Fruit fly (Drosophila melanogaster) whole organism, embryonic: ENCODE measurements around the gene CG5850.

ENCODE experiments used
- ATbp ChIP-seq: fragments of 200-800 bp; sonication (Bioruptor generic); optimal IDR thresholded peaks from 2 replicates; lab custom pipeline; 2017; ENCODE audit warnings: missing biosample characterization, mild to moderate bottlenecking, missing genetic modification characterization, missing genetic modification reagents
- Ada2b ChIP-seq: fragments of 200-800 bp; sonication (Bioruptor generic); IDR thresholded peaks from 2 replicates; pipeline ENCODE4 v1.3.6; 2022; ENCODE audit warnings: missing biosample characterization, missing genetic modification characterization
- Atf3 ChIP-seq: fragments of 200-800 bp; sonication (Bioruptor generic); optimal IDR thresholded peaks from 3 replicates; lab custom pipeline; 2016; ENCODE audit warnings: missing biosample characterization, missing genetic modification characterization
- Bgb ChIP-seq: fragments of 200-800 bp; sonication (Bioruptor generic); IDR thresholded peaks from 2 replicates; pipeline ENCODE4 v1.3.6; 2022; ENCODE audit warnings: missing biosample characterization, missing genetic modification characterization; ENCODE audit not compliant: partially characterized antibody
- CG10274 ChIP-seq: fragments of 200-800 bp; sonication (Bioruptor generic); optimal IDR thresholded peaks from 3 replicates; lab custom pipeline; 2017; ENCODE audit warnings: missing biosample characterization, mild to moderate bottlenecking, missing genetic modification characterization
- CG10321 ChIP-seq: fragments of 200-800 bp; sonication (Bioruptor generic); IDR thresholded peaks from 2 replicates; pipeline ENCODE4 v1.3.6; 2022; ENCODE audit warnings: missing biosample characterization, missing genetic modification characterization
- CG10959 ChIP-seq: fragments of 200-800 bp; sonication (Bioruptor generic); IDR thresholded peaks from 2 replicates; pipeline ENCODE4 v1.3.6; 2022; ENCODE audit warnings: missing biosample characterization, missing genetic modification characterization
- CG18476 ChIP-seq: fragments of 200-800 bp; sonication (Bioruptor generic); optimal IDR thresholded peaks from 2 replicates; lab custom pipeline; 2016; ENCODE audit warnings: missing biosample characterization, mild to moderate bottlenecking, missing genetic modification characterization
- CG2889 ChIP-seq: fragments of 200-800 bp; sonication (Bioruptor generic); IDR thresholded peaks from 3 replicates; pipeline ENCODE4 v1.3.6; 2022; ENCODE audit warnings: missing biosample characterization, missing genetic modification characterization
- CG42726 ChIP-seq: fragments of 200-800 bp; sonication (Bioruptor generic); IDR thresholded peaks from 2 replicates; pipeline ENCODE4 v1.3.6; 2022; ENCODE audit warnings: missing biosample characterization, missing genetic modification characterization; ENCODE audit not compliant: partially characterized antibody
- CG8089 ChIP-seq: fragments of 200-800 bp; sonication (Bioruptor generic); optimal IDR thresholded peaks from 3 replicates; lab custom pipeline; 2016; ENCODE audit warnings: missing biosample characterization, missing genetic modification characterization
- CG9727 ChIP-seq: fragments of 200-800 bp; sonication (Bioruptor generic); optimal IDR thresholded peaks from 3 replicates; lab custom pipeline; 2017; ENCODE audit warnings: missing biosample characterization, mild to moderate bottlenecking, missing genetic modification characterization
- Dip3 ChIP-seq: fragments of 200-800 bp; sonication (Bioruptor generic); optimal IDR thresholded peaks from 3 replicates; lab custom pipeline; 2016; ENCODE audit warnings: missing biosample characterization, missing genetic modification characterization
- Dll ChIP-seq: fragments of 200-800 bp; sonication (Bioruptor generic); IDR thresholded peaks from 4 replicates; pipeline ENCODE4 v1.3.6; 2022; ENCODE audit warnings: missing biosample characterization, missing genetic modification characterization; ENCODE audit not compliant: partially characterized antibody
- Elba2 ChIP-seq: fragments of 200-800 bp; sonication (Bioruptor generic); optimal IDR thresholded peaks from 3 replicates; lab custom pipeline; 2016; ENCODE audit warnings: missing biosample characterization, missing genetic modification characterization
- H2.0 ChIP-seq: fragments of 200-800 bp; sonication (Bioruptor generic); IDR thresholded peaks from 2 replicates; pipeline ENCODE4 v1.3.6; 2022; ENCODE audit warnings: missing biosample characterization, missing genetic modification characterization
- Hmx ChIP-seq: fragments of 200-800 bp; sonication (Bioruptor generic); optimal IDR thresholded peaks from 2 replicates; lab custom pipeline; 2016; ENCODE audit warnings: missing biosample characterization, missing genetic modification characterization
- Kr ChIP-seq: fragments of 200-800 bp; sonication (Bioruptor generic); optimal IDR thresholded peaks from 2 replicates; lab custom pipeline; 2017; ENCODE audit warnings: missing biosample characterization, mild to moderate bottlenecking, missing genetic modification characterization
- Lim3 ChIP-seq: fragments of 200-800 bp; sonication (Bioruptor generic); IDR thresholded peaks from 2 replicates; pipeline ENCODE4 v1.3.6; 2022; ENCODE audit warnings: missing biosample characterization, missing genetic modification characterization
- MESR4 ChIP-seq: fragments of 200-800 bp; sonication (Bioruptor generic); optimal IDR thresholded peaks from 2 replicates; lab custom pipeline; 2018; ENCODE audit warnings: missing biosample characterization, mild to moderate bottlenecking, missing genetic modification characterization, moderate library complexity
- Myb ChIP-seq: fragments of 200-800 bp; sonication (Bioruptor generic); optimal IDR thresholded peaks from 2 replicates; lab custom pipeline; 2016; ENCODE audit warnings: missing biosample characterization, missing genetic modification characterization
- Trl ChIP-seq, 3 experiments: fragments of >200 bp in 2 of 3; fragments of 200-800 bp in 1 of 3; sonication (Bioruptor generic) in 1 of 3; optimal IDR thresholded peaks; 2 replicates in 1 of 3; 3 replicates in 2 of 3; lab custom pipeline; 2016 to 2017; ENCODE audit warnings: missing biosample characterization in 1 of 3, missing genetic modification characterization in 1 of 3
- ato ChIP-seq: fragments of 200-800 bp; sonication (Bioruptor generic); IDR thresholded peaks from 2 replicates; pipeline ENCODE4 v1.3.6; 2022; ENCODE audit warnings: missing biosample characterization, missing genetic modification characterization; ENCODE audit not compliant: partially characterized antibody
- bsh ChIP-seq, 2 experiments: fragments of 200-800 bp; sonication (Bioruptor generic); optimal IDR thresholded peaks; 2 replicates each; lab custom pipeline; 2017 to 2018; ENCODE audit warnings: mild to moderate bottlenecking in 2 of 2, missing biosample characterization in 2 of 2, missing genetic modification characterization in 2 of 2, moderate library complexity in 1 of 2
- fd102C ChIP-seq: fragments of 200-800 bp; sonication (Bioruptor generic); optimal IDR thresholded peaks from 2 replicates; lab custom pipeline; 2018; ENCODE audit warnings: missing biosample characterization, mild to moderate bottlenecking, missing genetic modification characterization, moderate library complexity
- gcm2 ChIP-seq: fragments of 200-800 bp; sonication (Bioruptor generic); optimal IDR thresholded peaks from 2 replicates; lab custom pipeline; 2016; ENCODE audit warnings: missing biosample characterization, missing genetic modification characterization
- gro ChIP-seq: fragments of 200-800 bp; sonication (Bioruptor generic); optimal IDR thresholded peaks from 2 replicates; lab custom pipeline; 2016; ENCODE audit warnings: missing biosample characterization, missing genetic modification characterization
- gsb ChIP-seq: fragments of 200-800 bp; sonication (Bioruptor generic); IDR thresholded peaks from 2 replicates; pipeline ENCODE4 v1.3.6; 2022; ENCODE audit warnings: missing biosample characterization, missing genetic modification characterization
- gt ChIP-seq: fragments of 200-800 bp; sonication (Bioruptor generic); IDR thresholded peaks from 2 replicates; pipeline ENCODE4 v1.3.6; 2022; ENCODE audit warnings: missing biosample characterization, missing genetic modification characterization
- hb ChIP-seq: fragments of 200-800 bp; sonication (Bioruptor generic); IDR thresholded peaks from 3 replicates; pipeline ENCODE4 v1.3.6; 2022; ENCODE audit warnings: missing biosample characterization, missing genetic modification characterization; ENCODE audit not compliant: partially characterized antibody
- jing ChIP-seq: fragments of 200-800 bp; sonication (Bioruptor generic); optimal IDR thresholded peaks from 2 replicates; lab custom pipeline; 2018; ENCODE audit warnings: missing biosample characterization, mild to moderate bottlenecking, missing genetic modification characterization
- kni ChIP-seq: fragments of 200-800 bp; sonication (Bioruptor generic); optimal IDR thresholded peaks from 3 replicates; lab custom pipeline; 2017; ENCODE audit warnings: mild to moderate bottlenecking, missing biosample characterization, missing genetic modification reagents, missing genetic modification characterization
- lab ChIP-seq: fragments of 200-800 bp; sonication (Bioruptor generic); optimal IDR thresholded peaks from 3 replicates; lab custom pipeline; 2017; ENCODE audit warnings: missing biosample characterization, missing genetic modification characterization, mild to moderate bottlenecking, moderate library complexity, missing genetic modification reagents
- luna ChIP-seq: fragments of 200-800 bp; sonication (Bioruptor generic); optimal IDR thresholded peaks from 2 replicates; lab custom pipeline; 2016; ENCODE audit warnings: missing biosample characterization, missing genetic modification characterization
- pb ChIP-seq: fragments of 200-800 bp; sonication (Bioruptor generic); optimal IDR thresholded peaks from 3 replicates; lab custom pipeline; 2016; ENCODE audit warnings: missing biosample characterization, missing genetic modification characterization
- pita ChIP-seq: fragments of 200-800 bp; sonication (Bioruptor generic); optimal IDR thresholded peaks from 2 replicates; lab custom pipeline; 2017; ENCODE audit warnings: missing biosample characterization, mild to moderate bottlenecking, missing genetic modification characterization
- ranshi ChIP-seq: fragments of 200-800 bp; sonication (Bioruptor generic); IDR thresholded peaks from 2 replicates; pipeline ENCODE4 v1.3.6; 2022; ENCODE audit warnings: missing biosample characterization, missing genetic modification characterization
- salm ChIP-seq: fragments of 200-800 bp; sonication (Bioruptor generic); optimal IDR thresholded peaks from 2 replicates; lab custom pipeline; 2018; ENCODE audit warnings: missing biosample characterization, mild to moderate bottlenecking, missing genetic modification characterization
- slou ChIP-seq: fragments of 200-800 bp; sonication (Bioruptor generic); optimal IDR thresholded peaks from 3 replicates; lab custom pipeline; 2016; ENCODE audit warnings: missing biosample characterization, missing genetic modification characterization
- sob ChIP-seq: fragments of 200-800 bp; sonication (Bioruptor generic); IDR thresholded peaks from 2 replicates; pipeline ENCODE4 v1.3.6; 2022; ENCODE audit warnings: missing biosample characterization, missing genetic modification characterization
- stc ChIP-seq: fragments of 200-800 bp; sonication (Bioruptor generic); IDR thresholded peaks from 2 replicates; pipeline ENCODE4 v1.3.6; 2022; ENCODE audit warnings: missing biosample characterization, missing genetic modification characterization
- stwl ChIP-seq: fragments of 200-800 bp; sonication (Bioruptor generic); optimal IDR thresholded peaks from 3 replicates; lab custom pipeline; 2018; ENCODE audit warnings: missing biosample characterization, mild to moderate bottlenecking, missing genetic modification characterization, moderate library complexity
- unc-4 ChIP-seq: fragments of 200-800 bp; sonication (Bioruptor generic); IDR thresholded peaks from 2 replicates; pipeline ENCODE4 v1.3.6; 2022; ENCODE audit warnings: missing biosample characterization, missing genetic modification characterization; ENCODE audit not compliant: partially characterized antibody
- vnd ChIP-seq: fragments of 200-800 bp; sonication (Bioruptor generic); IDR thresholded peaks from 3 replicates; pipeline ENCODE4 v1.3.6; 2022; ENCODE audit warnings: missing biosample characterization, missing genetic modification characterization; ENCODE audit not compliant: partially characterized antibody
- z ChIP-seq: fragments of 200-800 bp; sonication (Bioruptor generic); IDR thresholded peaks from 3 replicates; pipeline ENCODE4 v1.3.6; 2022; ENCODE audit warnings: missing biosample characterization, missing genetic modification characterization
- zen2 ChIP-seq: fragments of 200-800 bp; sonication (Bioruptor generic); IDR thresholded peaks from 3 replicates; pipeline ENCODE4 v1.3.6; 2022; ENCODE audit warnings: missing biosample characterization, missing genetic modification characterization; ENCODE audit not compliant: partially characterized antibody
- zf30C ChIP-seq: fragments of 200-800 bp; sonication (Bioruptor generic); optimal IDR thresholded peaks from 3 replicates; lab custom pipeline; 2018; ENCODE audit warnings: missing biosample characterization, mild to moderate bottlenecking, missing genetic modification characterization
- zfh1 ChIP-seq: fragments of 200-800 bp; sonication (Bioruptor generic); IDR thresholded peaks from 3 replicates; pipeline ENCODE4 v1.3.6; 2022; ENCODE audit warnings: missing biosample characterization, missing genetic modification characterization

CG5850 gene

DNA sequence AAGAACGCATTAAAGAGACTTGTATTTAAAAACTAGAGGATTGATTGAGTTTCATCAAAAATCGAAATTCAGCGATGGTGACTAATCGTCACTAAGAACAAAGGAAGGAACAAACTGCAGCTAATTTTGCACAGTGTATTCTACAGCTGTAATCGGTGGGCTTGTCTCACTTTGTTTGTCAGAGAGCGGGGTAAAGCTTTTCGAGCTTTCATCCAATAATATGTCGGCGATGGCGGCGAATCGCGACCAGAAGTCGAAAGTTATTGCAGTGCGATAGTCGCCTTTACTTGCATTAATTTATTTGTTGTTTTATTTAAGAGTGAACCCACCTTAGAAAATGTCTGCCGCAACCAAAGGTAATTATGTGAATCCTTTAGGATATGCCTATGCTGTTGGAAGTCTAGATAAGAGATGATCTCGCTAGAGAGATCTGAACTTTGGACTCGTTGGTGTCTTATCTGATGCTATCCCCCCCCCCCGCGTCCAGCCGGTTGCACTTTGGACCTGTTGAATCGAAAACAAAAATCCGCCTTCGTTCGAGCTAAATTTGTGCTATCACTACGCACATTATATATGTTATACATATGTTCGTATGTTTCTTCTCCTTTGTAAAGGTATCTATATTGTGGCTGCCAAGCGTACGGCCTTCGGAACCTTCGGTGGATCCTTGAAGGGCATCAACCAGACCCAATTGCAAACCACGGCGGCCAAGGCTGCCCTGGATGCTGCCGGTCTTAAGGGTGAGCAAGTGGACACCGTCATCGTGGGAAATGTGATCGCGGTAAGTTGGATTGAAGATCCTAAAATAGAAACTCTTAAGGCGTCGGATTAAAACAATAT lies 48.5 kb downstream of the CG5850 start, which contains the start of gene yip2 (continued):
- TF ChIP-seq jing (GFP tag; lab: Kevin White, UChicago) (no peak), Dll (GFP tag; lab: Robert Waterston, UW) (0 out of 4 replicates have a peak, but pooled peaks have one; percentile 33), Atf3 (peak; percentile 45), CG10959 (GFP tag; lab: Robert Waterston, UW) (no peak), gsb (GFP tag; lab: Robert Waterston, UW) (no peak), zen2 (no peak), fd102C (no peak), Bgb (GFP tag; lab: Robert Waterston, UW) (0 out of 2 replicates have a peak, but pooled peaks have one; percentile 11), zf30C (GFP tag; lab: Kevin White, UChicago) (peak; percentile 88), hb (GFP tag; lab: Robert Waterston, UW) (no peak), CG10274 (no peak), Hmx (GFP tag; lab: Kevin White, UChicago) (peak; percentile 26), Elba2 (GFP tag; lab: Kevin White, UChicago) (no peak), ranshi (GFP tag; lab: Robert Waterston, UW) (peak; percentile 56; the same call in 1 of the 2 replicates), pita (GFP tag; lab: Kevin White, UChicago) (no peak), CG42726 (no peak), slou (GFP tag; lab: Kevin White, UChicago) (no peak), CG8089 (GFP tag; lab: Kevin White, UChicago) (no peak), stwl (tag; lab: Kevin White, UChicago) (no peak), luna (no peak), vnd (no peak), z (GFP tag; lab: Robert Waterston, UW) (no peak), pb (GFP tag; lab: Kevin White, UChicago) (no peak), unc-4 (GFP tag; lab: Robert Waterston, UW) (no peak), CG2889 (GFP tag; lab: Robert Waterston, UW) (0 out of 3 replicates have a peak, but pooled peaks have one; percentile 25), sob (GFP tag; lab: Robert Waterston, UW) (peak; percentile 72; the same call in 1 of the 2 replicates), Ada2b (peak; percentile 69), CG10321 (GFP tag; lab: Robert Waterston, UW) (peak; percentile 42; the same call in 1 of the 2 replicates), Trl (optimal IDR thresholded peaks at IDR 0.05; lab: Kevin White, UChicago) (peak in 1 of 2 experiments; percentile 18), Trl (GFP tag; optimal IDR thresholded peaks at IDR 0.05; lab: Kevin White, UChicago) (peak; percentile 59), stc (peak; percentile 64), lab (peak; percentile 79), gcm2 (no peak), gro (GFP tag; lab: Kevin White, UChicago) (peak; percentile 8), Myb (peak; percentile 32), CG9727 (GFP tag; lab: Kevin White, UChicago) (peak; percentile 39), zfh1 (peak; percentile 72), MESR4 (peak; percentile 27), salm (tag; lab: Kevin White, UChicago) (peak; percentile 29), ATbp (peak; percentile 44), ato (GFP tag; lab: Robert Waterston, UW) (no peak), Dip3 (GFP tag; lab: Kevin White, UChicago) (peak; percentile 52), H2.0 (GFP tag; lab: Robert Waterston, UW) (peak; percentile 42; the same call in 1 of the 2 replicates), CG18476 (GFP tag; lab: Kevin White, UChicago) (no peak), kni (no peak), gt (GFP tag; lab: Robert Waterston, UW) (no peak), bsh (GFP tag; optimal IDR thresholded peaks at IDR 0.05; lab: Kevin White, UChicago) (peak; percentile 58 to 100), Lim3 (no peak), Kr (GFP tag; lab: Kevin White, UChicago) (no peak)
